Worm (Caenorhabditis elegans) whole organism, L2 larva: ENCODE data around the gene srd-70.

Experiments
- snpc-4 ChIP-seq: fragments of 150-350 bp; optimal IDR thresholded peaks from 2 replicates; lab custom pipeline; 2014; ENCODE audit warnings: missing biosample characterization, missing genetic modification characterization
- unc-62 ChIP-seq: fragments of 150-350 bp; optimal IDR thresholded peaks from 2 replicates; lab custom pipeline; 2014; ENCODE audit warnings: missing biosample characterization, missing genetic modification reagents, missing genetic modification characterization

ce11 chrV:20497537-20497936, 43.6 kb downstream of the srd-70 start:
- TF ChIP-seq unc-62 (GFP tag; lab: Kevin White, UChicago) (no peak), snpc-4 (tag; lab: Kevin White, UChicago) (no peak)
